Fruit fly (Drosophila melanogaster) whole organism, embryonic: ENCODE data around the gene Cyp1.

Source experiments
- Adf1 ChIP-seq: fragments of 200-800 bp; sonication (Bioruptor generic); IDR thresholded peaks from 2 replicates; pipeline ENCODE4 v1.3.6; 2022; ENCODE audit warnings: missing biosample characterization, missing genetic modification characterization
- CG11696 ChIP-seq: fragments of 200-800 bp; sonication (Bioruptor generic); IDR thresholded peaks from 2 replicates; pipeline ENCODE4 v1.3.6; 2022; ENCODE audit warnings: missing biosample characterization, missing genetic modification characterization
- CG17612 ChIP-seq: fragments of 200-800 bp; sonication (Bioruptor generic); IDR thresholded peaks from 2 replicates; pipeline ENCODE4 v1.3.6; 2022; ENCODE audit warnings: missing biosample characterization, missing genetic modification characterization
- CG1832 ChIP-seq: fragments of 200-800 bp; sonication (Bioruptor generic); optimal IDR thresholded peaks from 2 replicates; lab custom pipeline; 2017; ENCODE audit warnings: missing biosample characterization, mild to moderate bottlenecking, missing genetic modification characterization, inconsistent platforms
- CG31388 ChIP-seq: fragments of 200-800 bp; sonication (Bioruptor generic); optimal IDR thresholded peaks from 2 replicates; lab custom pipeline; 2016; ENCODE audit warnings: missing biosample characterization, missing genetic modification characterization
- CG34376 ChIP-seq: fragments of 200-800 bp; sonication (Bioruptor generic); optimal IDR thresholded peaks from 2 replicates; lab custom pipeline; 2018; ENCODE audit warnings: missing biosample characterization, mild to moderate bottlenecking, missing genetic modification characterization
- CG3847 ChIP-seq: fragments of 200-800 bp; sonication (Bioruptor generic); IDR thresholded peaks from 2 replicates; pipeline ENCODE4 v1.3.6; 2022; ENCODE audit warnings: missing biosample characterization, missing genetic modification characterization
- CG3995 ChIP-seq: fragments of 200-800 bp; sonication (Bioruptor generic); optimal IDR thresholded peaks from 3 replicates; lab custom pipeline; 2016; ENCODE audit warnings: missing biosample characterization, missing genetic modification characterization
- CG4707 ChIP-seq: fragments of 200-800 bp; sonication (Bioruptor generic); optimal IDR thresholded peaks from 2 replicates; lab custom pipeline; 2018; ENCODE audit warnings: missing biosample characterization, mild to moderate bottlenecking, missing genetic modification characterization, moderate library complexity
- CG5180 ChIP-seq: fragments of 200-800 bp; sonication (Bioruptor generic); optimal IDR thresholded peaks from 3 replicates; lab custom pipeline; 2017; ENCODE audit warnings: missing biosample characterization, missing genetic modification characterization, mild to moderate bottlenecking, moderate library complexity, missing genetic modification reagents
- CG7357 ChIP-seq: fragments of 200-800 bp; sonication (Bioruptor generic); IDR thresholded peaks from 3 replicates; pipeline ENCODE4 v1.3.6; 2022; ENCODE audit warnings: missing biosample characterization, missing genetic modification characterization
- CG7786 ChIP-seq: fragments of 200-800 bp; sonication (Bioruptor generic); optimal IDR thresholded peaks from 2 replicates; lab custom pipeline; 2016; ENCODE audit warnings: missing biosample characterization, missing genetic modification characterization
- CG8924 ChIP-seq: fragments of 200-800 bp; optimal IDR thresholded peaks from 3 replicates; lab custom pipeline; 2019; ENCODE audit warnings: missing biosample characterization, mild to moderate bottlenecking, missing genetic modification characterization, moderate library complexity
- D ChIP-seq, 2 experiments: fragments of 200-800 bp in 1 of 2; fragments of >200 bp in 1 of 2; sonication (Bioruptor generic) in 1 of 2; optimal IDR thresholded peaks; 2 replicates in 1 of 2; 3 replicates in 1 of 2; lab custom pipeline; 2017; ENCODE audit warnings: mild to moderate bottlenecking in 1 of 2, missing biosample characterization in 1 of 2, missing genetic modification characterization in 1 of 2, missing genetic modification reagents in 1 of 2
- Elba2 ChIP-seq: fragments of 200-800 bp; sonication (Bioruptor generic); optimal IDR thresholded peaks from 3 replicates; lab custom pipeline; 2016; ENCODE audit warnings: missing biosample characterization, missing genetic modification characterization
- Fer3 ChIP-seq: fragments of 200-800 bp; sonication (Bioruptor generic); optimal IDR thresholded peaks from 2 replicates; lab custom pipeline; 2018; ENCODE audit warnings: missing biosample characterization, mild to moderate bottlenecking, missing genetic modification characterization, moderate library complexity
- HLH4C ChIP-seq: fragments of 200-800 bp; sonication (Bioruptor generic); IDR thresholded peaks from 3 replicates; pipeline ENCODE4 v1.3.6; 2022; ENCODE audit warnings: missing biosample characterization, missing genetic modification characterization; ENCODE audit not compliant: partially characterized antibody
- Hand ChIP-seq: fragments of 200-800 bp; sonication (Bioruptor generic); optimal IDR thresholded peaks from 2 replicates; lab custom pipeline; 2017; ENCODE audit warnings: mild to moderate bottlenecking, missing biosample characterization, missing genetic modification reagents, missing genetic modification characterization
- HmgD ChIP-seq: fragments of 200-800 bp; sonication (Bioruptor generic); optimal IDR thresholded peaks from 3 replicates; lab custom pipeline; 2016; ENCODE audit warnings: missing biosample characterization, missing genetic modification characterization
- Hmx ChIP-seq: fragments of 200-800 bp; sonication (Bioruptor generic); optimal IDR thresholded peaks from 2 replicates; lab custom pipeline; 2016; ENCODE audit warnings: missing biosample characterization, missing genetic modification characterization
- MESR4 ChIP-seq: fragments of 200-800 bp; sonication (Bioruptor generic); optimal IDR thresholded peaks from 2 replicates; lab custom pipeline; 2018; ENCODE audit warnings: missing biosample characterization, mild to moderate bottlenecking, missing genetic modification characterization, moderate library complexity
- MTF-1 ChIP-seq: fragments of 200-800 bp; sonication (Bioruptor generic); optimal IDR thresholded peaks from 2 replicates; lab custom pipeline; 2018; ENCODE audit warnings: missing biosample characterization, mild to moderate bottlenecking, missing genetic modification characterization, borderline replicate concordance
- Med ChIP-seq: fragments of 200-800 bp; sonication (Bioruptor generic); peaks from one replicate; lab custom pipeline; 2016; ENCODE audit warnings: missing biosample characterization, missing genetic modification characterization, mild to moderate bottlenecking, inconsistent platforms, moderate library complexity
- NK7.1 ChIP-seq: fragments of 200-800 bp; sonication (Bioruptor generic); optimal IDR thresholded peaks from 3 replicates; lab custom pipeline; 2016; ENCODE audit warnings: missing biosample characterization, missing genetic modification characterization
- Pdp1 ChIP-seq, 2 experiments: fragments of 200-800 bp; sonication (Bioruptor generic); optimal IDR thresholded peaks; 3 replicates each; lab custom pipeline; 2016; ENCODE audit warnings: missing biosample characterization in 2 of 2, missing genetic modification characterization in 2 of 2, mild to moderate bottlenecking in 1 of 2, moderate library complexity in 1 of 2
- Sox100B ChIP-seq: fragments of 200-800 bp; sonication (Bioruptor generic); optimal IDR thresholded peaks from 3 replicates; lab custom pipeline; 2018; ENCODE audit warnings: missing biosample characterization, mild to moderate bottlenecking, missing genetic modification characterization
- Tbp ChIP-seq: fragments of >200 bp; optimal IDR thresholded peaks from 2 replicates; lab custom pipeline; 2018; ENCODE audit warnings: missing biosample characterization, missing genetic modification characterization
- YL-1 ChIP-seq: fragments of 200-800 bp; sonication (Bioruptor generic); optimal IDR thresholded peaks from 3 replicates; lab custom pipeline; 2017; ENCODE audit warnings: missing biosample characterization, mild to moderate bottlenecking, missing genetic modification characterization
- bbx ChIP-seq: fragments of 200-800 bp; sonication (Bioruptor generic); IDR thresholded peaks from 2 replicates; pipeline ENCODE4 v1.3.6; 2022; ENCODE audit warnings: missing biosample characterization, missing genetic modification characterization; ENCODE audit not compliant: partially characterized antibody
- bigmax ChIP-seq: fragments of 200-800 bp; sonication (Bioruptor generic); optimal IDR thresholded peaks from 2 replicates; lab custom pipeline; 2018; ENCODE audit warnings: missing biosample characterization, mild to moderate bottlenecking, missing genetic modification characterization
- cg ChIP-seq: fragments of 200-800 bp; sonication (Bioruptor generic); optimal IDR thresholded peaks from 3 replicates; lab custom pipeline; 2019; ENCODE audit warnings: missing biosample characterization, mild to moderate bottlenecking, missing genetic modification characterization, moderate library complexity
- chinmo ChIP-seq: fragments of 200-800 bp; sonication (Bioruptor generic); IDR thresholded peaks from 4 replicates; pipeline ENCODE4 v1.3.6; 2022; ENCODE audit warnings: missing biosample characterization, missing genetic modification characterization; ENCODE audit not compliant: partially characterized antibody
- crp ChIP-seq, 2 experiments: fragments of 200-800 bp; sonication (Bioruptor generic); optimal IDR thresholded peaks; 2 replicates in 1 of 2; 3 replicates in 1 of 2; lab custom pipeline; 2017; ENCODE audit warnings: missing biosample characterization in 2 of 2, missing genetic modification characterization in 2 of 2, mild to moderate bottlenecking in 1 of 2, moderate library complexity in 1 of 2
- emc ChIP-seq: fragments of 200-800 bp; sonication (Bioruptor generic); optimal IDR thresholded peaks from 2 replicates; lab custom pipeline; 2016; ENCODE audit warnings: missing biosample characterization, missing genetic modification characterization
- insv ChIP-seq, 2 experiments: fragments of 200-800 bp; sonication (Bioruptor generic); optimal IDR thresholded peaks; 3 replicates each; lab custom pipeline; 2016 to 2018; ENCODE audit warnings: missing biosample characterization in 2 of 2, missing genetic modification characterization in 2 of 2
- kah ChIP-seq: fragments of 200-800 bp; sonication (Bioruptor generic); optimal IDR thresholded peaks from 2 replicates; lab custom pipeline; 2018; ENCODE audit warnings: missing biosample characterization, mild to moderate bottlenecking, missing genetic modification characterization
- ken ChIP-seq: fragments of 200-800 bp; sonication (Bioruptor generic); IDR thresholded peaks from 3 replicates; pipeline ENCODE4 v1.3.6; 2022; ENCODE audit warnings: missing biosample characterization, missing genetic modification characterization
- mam ChIP-seq: fragments of 200-800 bp; sonication (Bioruptor generic); optimal IDR thresholded peaks from 3 replicates; lab custom pipeline; 2016; ENCODE audit warnings: missing biosample characterization, missing genetic modification characterization
- nmo ChIP-seq: fragments of 200-800 bp; sonication (Bioruptor generic); optimal IDR thresholded peaks from 2 replicates; lab custom pipeline; 2018; ENCODE audit warnings: missing biosample characterization, mild to moderate bottlenecking, missing genetic modification characterization, moderate library complexity
- onecut ChIP-seq: fragments of 200-800 bp; sonication (Bioruptor generic); IDR thresholded peaks from 2 replicates; pipeline ENCODE4 v1.3.6; 2022; ENCODE audit warnings: missing biosample characterization, missing genetic modification characterization
- phol ChIP-seq: fragments of 200-800 bp; sonication (Bioruptor generic); optimal IDR thresholded peaks from 3 replicates; lab custom pipeline; 2018; ENCODE audit warnings: missing biosample characterization, mild to moderate bottlenecking, missing genetic modification characterization, moderate library complexity
- row ChIP-seq: fragments of 200-800 bp; sonication (Bioruptor generic); IDR thresholded peaks from 3 replicates; pipeline ENCODE4 v1.3.6; 2022; ENCODE audit warnings: missing biosample characterization, missing genetic modification characterization
- sens ChIP-seq: fragments of 200-800 bp; sonication (Bioruptor generic); peaks from one replicate; lab custom pipeline; 2016; ENCODE audit warnings: missing biosample characterization, missing genetic modification characterization
- tin ChIP-seq: fragments of 200-800 bp; sonication (Bioruptor generic); optimal IDR thresholded peaks from 3 replicates; lab custom pipeline; 2016; ENCODE audit warnings: missing biosample characterization, missing genetic modification characterization
- tna ChIP-seq: fragments of 200-800 bp; sonication (Bioruptor generic); IDR thresholded peaks from 2 replicates; pipeline ENCODE4 v1.3.6; 2022; ENCODE audit warnings: missing biosample characterization, missing genetic modification characterization; ENCODE audit not compliant: partially characterized antibody
- vnd ChIP-seq: fragments of 200-800 bp; sonication (Bioruptor generic); IDR thresholded peaks from 3 replicates; pipeline ENCODE4 v1.3.6; 2022; ENCODE audit warnings: missing biosample characterization, missing genetic modification characterization; ENCODE audit not compliant: partially characterized antibody
- zfh1 ChIP-seq: fragments of 200-800 bp; sonication (Bioruptor generic); IDR thresholded peaks from 3 replicates; pipeline ENCODE4 v1.3.6; 2022; ENCODE audit warnings: missing biosample characterization, missing genetic modification characterization

Gene Cyp1

dm6 chrX:16275168-16275853, 44.9 kb downstream of the Cyp1 start:
- TF ChIP-seq chinmo, result 0 out of 4 replicates have a peak, but pooled peaks have one; percentile 14
- TF ChIP-seq Elba2, result peak; percentile 93
- TF ChIP-seq YL-1 (GFP tag; lab: Kevin White, UChicago), result peak; percentile 43
- no peak for TF ChIP-seq HmgD (GFP tag; lab: Kevin White, UChicago)
- TF ChIP-seq zfh1, result no peak
- TF ChIP-seq Med (GFP tag; lab: Kevin White, UChicago), result no peak
- peak; percentile 89 for TF ChIP-seq cg (GFP tag; lab: Kevin White, UChicago)
- peak; percentile 58 for TF ChIP-seq CG5180 (GFP tag; lab: Kevin White, UChicago)
- no peak for TF ChIP-seq CG7357
- peak; percentile 60 for TF ChIP-seq MESR4 (GFP tag; lab: Kevin White, UChicago)
- peak; percentile 0 for TF ChIP-seq CG34376 (GFP tag; lab: Kevin White, UChicago)
- no peak for TF ChIP-seq Tbp (GFP tag; lab: Kevin White, UChicago)
- peak; percentile 83 for TF ChIP-seq sens (GFP tag; lab: Kevin White, UChicago)
- peak; percentile 34 for TF ChIP-seq kah
- TF ChIP-seq insv (GFP tag; optimal IDR thresholded peaks at IDR 0.05; lab: Kevin White, UChicago), result peak in 1 of 2 experiments; percentile 57
- no peak for TF ChIP-seq CG1832 (GFP tag; lab: Kevin White, UChicago)
- TF ChIP-seq crp (GFP tag; optimal IDR thresholded peaks at IDR 0.05; lab: Kevin White, UChicago), result peak in 1 of 2 experiments; percentile 64
- peak in 1 of 2 experiments; percentile 38 for TF ChIP-seq Pdp1 (GFP tag; optimal IDR thresholded peaks at IDR 0.05; lab: Kevin White, UChicago)
- peak; percentile 28 for TF ChIP-seq bbx

dm6 chrX:16270795-16271194, 49.4 kb downstream of the Cyp1 start, which contains the start of gene Mfe2:
Gene Mfe2 (plus strand): TSS chrX:16270951.
- TF ChIP-seq CG4707 (GFP tag; lab: Kevin White, UChicago), result no peak
- no peak for TF ChIP-seq CG11696 (GFP tag; lab: Robert Waterston, UW)
- peak; percentile 40 for TF ChIP-seq bbx
- TF ChIP-seq CG3995 (GFP tag; lab: Kevin White, UChicago), result peak; percentile 37
- peak; percentile 37; the same call in 1 of the 2 replicates for TF ChIP-seq Adf1 (GFP tag; lab: Robert Waterston, UW)
- peak; percentile 1 for TF ChIP-seq emc
- TF ChIP-seq phol (tag; lab: Kevin White, UChicago), result peak; percentile 61
- no peak for TF ChIP-seq NK7.1 (GFP tag; lab: Kevin White, UChicago)
- no peak for TF ChIP-seq Fer3 (tag; lab: Kevin White, UChicago)
- TF ChIP-seq ken (GFP tag; lab: Robert Waterston, UW), result peak; percentile 72
- 0 out of 3 replicates have a peak, but pooled peaks have one; percentile 11 for TF ChIP-seq row (GFP tag; lab: Robert Waterston, UW)
- TF ChIP-seq CG31388, result no peak
- TF ChIP-seq CG8924, result peak; percentile 42
- no peak for TF ChIP-seq Sox100B
- peak; percentile 84 for TF ChIP-seq CG3847 (GFP tag; lab: Robert Waterston, UW)
- peak; percentile 82; the same call in 2 of the 4 replicates for TF ChIP-seq chinmo
- TF ChIP-seq mam (GFP tag; lab: Kevin White, UChicago), result peak; percentile 80
- no peak for TF ChIP-seq CG17612 (GFP tag; lab: Robert Waterston, UW)
- no peak for TF ChIP-seq onecut (GFP tag; lab: Robert Waterston, UW)
- peak; percentile 51 for TF ChIP-seq tin (GFP tag; lab: Kevin White, UChicago)
- TF ChIP-seq nmo (GFP tag; lab: Kevin White, UChicago), result peak; percentile 58
- no peak for TF ChIP-seq D (optimal IDR thresholded peaks at IDR 0.05; lab: Kevin White, UChicago)
- TF ChIP-seq D (GFP tag; optimal IDR thresholded peaks at IDR 0.05; lab: Kevin White, UChicago), result no peak
- no peak; the same call in 1 of the 2 replicates for TF ChIP-seq tna
- TF ChIP-seq vnd (GFP tag; lab: Robert Waterston, UW), result no peak
- 0 out of 3 replicates have a peak, but pooled peaks have one; percentile 28 for TF ChIP-seq HLH4C
- TF ChIP-seq CG7786, result peak; percentile 77
- no peak for TF ChIP-seq MTF-1
- no peak for TF ChIP-seq bigmax (GFP tag; lab: Kevin White, UChicago)
- peak; percentile 14 for TF ChIP-seq Hand
- no peak for TF ChIP-seq Hmx (GFP tag; lab: Kevin White, UChicago)
